Comparison of ENCODE assay signal across 1 fruit fly cellular context in the genomic region with DNA sequence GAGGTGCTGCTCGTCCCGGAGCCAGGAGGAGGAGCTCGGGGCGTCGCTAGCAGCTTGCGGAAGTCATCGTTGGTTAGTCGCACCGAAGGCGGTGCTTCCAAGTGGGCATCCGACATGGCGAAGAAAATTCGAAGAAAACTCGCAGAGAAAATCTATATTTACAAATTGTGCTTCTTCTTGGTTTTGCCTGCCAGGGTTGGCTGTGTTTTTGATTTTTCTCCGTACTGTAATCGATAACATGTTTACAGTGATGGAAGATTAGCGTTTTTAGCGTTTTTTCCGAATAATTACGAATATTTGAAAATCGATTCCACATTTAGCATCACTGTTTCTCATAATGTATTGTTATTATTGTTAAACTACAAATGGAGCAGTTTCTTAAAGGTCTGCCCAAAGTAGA.
TF ChIP-seq lines count a peak whose summit lies in the region.

A gene (minus strand): TSS at position 205 of the 400 bp plus-strand sequence.
A gene (plus strand): TSS at position 310 of the 400 bp plus-strand sequence.

TF ChIP-seq in whole organism, embryonic, 481 proteins besides CTCF, POLR2A, EP300 and RAD21 (continued from another document):
- TF ChIP-seq CG4617 (GFP tag; optimal IDR thresholded peaks at IDR 0.05; lab: Kevin White, UChicago; ENCODE audit: borderline replicate concordance) (peak; percentile 94), CG2712 (tag; optimal IDR thresholded peaks at IDR 0.05; lab: Kevin White, UChicago) (peak; percentile 54), Sry-β (GFP tag; optimal IDR thresholded peaks at IDR 0.05; lab: Kevin White, UChicago) (peak; percentile 99), MBD-R2 (GFP tag; IDR thresholded peaks at IDR 0.05; lab: Robert Waterston, UW) (peak; percentile 98), CG8290 (GFP tag; optimal IDR thresholded peaks at IDR 0.05; lab: Kevin White, UChicago) (no peak), CG8290 (tag; optimal IDR thresholded peaks at IDR 0.05; lab: Kevin White, UChicago) (peak in 1 of 2 experiments; percentile 80), az2 (GFP tag; optimal IDR thresholded peaks at IDR 0.05; lab: Kevin White, UChicago) (peak; percentile 1), CG15601 (tag; optimal IDR thresholded peaks at IDR 0.05; lab: Kevin White, UChicago) (peak; percentile 39), CG11560 (tag; IDR thresholded peaks at IDR 0.05; lab: Robert Waterston, UW) (no peak), prd (optimal IDR thresholded peaks at IDR 0.05; lab: Kevin White, UChicago) (no peak), prd (GFP tag; IDR thresholded peaks at IDR 0.05; lab: Robert Waterston, UW) (peak; percentile 46; the same call in 1 of the 3 replicates), CG10654 (GFP tag; optimal IDR thresholded peaks at IDR 0.05; lab: Kevin White, UChicago) (peak; percentile 7), CG13624 (GFP tag; optimal IDR thresholded peaks at IDR 0.05; lab: Kevin White, UChicago) (peak; percentile 52), jing (GFP tag; optimal IDR thresholded peaks at IDR 0.05; lab: Kevin White, UChicago) (no peak), bbx (GFP tag; IDR thresholded peaks at IDR 0.05; lab: Robert Waterston, UW; ENCODE audit: partially characterized antibody) (peak; percentile 30; the same call in 1 of the 2 replicates), fu2 (GFP tag; optimal IDR thresholded peaks at IDR 0.05; lab: Kevin White, UChicago) (peak; percentile 29), tx (GFP tag; optimal IDR thresholded peaks at IDR 0.05; lab: Kevin White, UChicago) (peak; percentile 38), CG9215 (GFP tag; IDR thresholded peaks at IDR 0.05; lab: Robert Waterston, UW) (peak; percentile 36; the same call in 1 of the 2 replicates), nmo (GFP tag; optimal IDR thresholded peaks at IDR 0.05; lab: Kevin White, UChicago) (peak; percentile 51), Fer1 (GFP tag; optimal IDR thresholded peaks at IDR 0.05; lab: Kevin White, UChicago) (peak; percentile 65), CG1529 (GFP tag; optimal IDR thresholded peaks at IDR 0.05; lab: Kevin White, UChicago) (no peak), Trl (optimal IDR thresholded peaks at IDR 0.05; lab: Kevin White, UChicago) (no peak), Trl (GFP tag; optimal IDR thresholded peaks at IDR 0.05; lab: Kevin White, UChicago) (peak; percentile 32), bowl (GFP tag; IDR thresholded peaks at IDR 0.05; lab: Robert Waterston, UW) (no peak), pho (GFP tag; optimal IDR thresholded peaks at IDR 0.05; lab: Kevin White, UChicago) (peak; percentile 60), Dbx (GFP tag; IDR thresholded peaks at IDR 0.05; lab: Robert Waterston, UW) (peak; percentile 28; the same call in 1 of the 3 replicates), CG14860 (GFP tag; IDR thresholded peaks at IDR 0.05; lab: Robert Waterston, UW; ENCODE audit: partially characterized antibody) (peak; percentile 34; the same call in 1 of the 3 replicates), CG4424 (GFP tag; optimal IDR thresholded peaks at IDR 0.05; lab: Kevin White, UChicago) (peak; percentile 36), shn (GFP tag; optimal IDR thresholded peaks at IDR 0.05; lab: Kevin White, UChicago) (peak; percentile 60), Ets97D (GFP tag; optimal IDR thresholded peaks at IDR 0.05; lab: Kevin White, UChicago) (peak; percentile 3), C15 (GFP tag; IDR thresholded peaks at IDR 0.05; lab: Robert Waterston, UW) (no peak), CoRest (tag; optimal IDR thresholded peaks at IDR 0.05; lab: Kevin White, UChicago) (peak; percentile 39), scrt (GFP tag; optimal IDR thresholded peaks at IDR 0.05; lab: Kevin White, UChicago) (no peak), sens (GFP tag; lab: Kevin White, UChicago) (peak; percentile 69), CG18262 (tag; optimal IDR thresholded peaks at IDR 0.05; lab: Kevin White, UChicago) (peak; percentile 29), CG15514 (GFP tag; optimal IDR thresholded peaks at IDR 0.05; lab: Kevin White, UChicago) (peak; percentile 67), Ada2b (GFP tag; IDR thresholded peaks at IDR 0.05; lab: Robert Waterston, UW) (peak; percentile 7; the same call in 1 of the 2 replicates), Bgb (GFP tag; IDR thresholded peaks at IDR 0.05; lab: Robert Waterston, UW; ENCODE audit: partially characterized antibody) (peak; percentile 58), so (GFP tag; IDR thresholded peaks at IDR 0.05; lab: Robert Waterston, UW) (peak; percentile 39; the same call in 1 of the 3 replicates), CG1602 (GFP tag; optimal IDR thresholded peaks at IDR 0.05; lab: Kevin White, UChicago) (peak; percentile 19), ftz-f1 (GFP tag; optimal IDR thresholded peaks at IDR 0.05; lab: Kevin White, UChicago) (peak; percentile 6), CG15696 (tag; optimal IDR thresholded peaks at IDR 0.05; lab: Kevin White, UChicago) (peak; percentile 34), PHDP (tag; optimal IDR thresholded peaks at IDR 0.05; lab: Kevin White, UChicago) (peak; percentile 47), CrebB (tag; optimal IDR thresholded peaks at IDR 0.05; lab: Kevin White, UChicago) (peak; percentile 5), gsb (GFP tag; IDR thresholded peaks at IDR 0.05; lab: Robert Waterston, UW) (no peak), lola (GFP tag; optimal IDR thresholded peaks at IDR 0.05; lab: Kevin White, UChicago) (peak in 1 of 3 experiments; percentile 40), CG9932 (GFP tag; IDR thresholded peaks at IDR 0.05; lab: Robert Waterston, UW) (peak; percentile 84), pzg (GFP tag; optimal IDR thresholded peaks at IDR 0.05; lab: Kevin White, UChicago) (peak; percentile 73), knrl (GFP tag; IDR thresholded peaks at IDR 0.05; lab: Robert Waterston, UW; ENCODE audit: partially characterized antibody) (peak; percentile 34; the same call in 1 of the 3 replicates), lilli (GFP tag; optimal IDR thresholded peaks at IDR 0.05; lab: Kevin White, UChicago) (peak; percentile 67), D19A (tag; optimal IDR thresholded peaks at IDR 0.05; lab: Kevin White, UChicago) (no peak), dmrt11E (tag; optimal IDR thresholded peaks at IDR 0.05; lab: Kevin White, UChicago) (peak; percentile 23), CG30403 (GFP tag; optimal IDR thresholded peaks at IDR 0.05; lab: Kevin White, UChicago) (peak; percentile 62), HLH3B (GFP tag; IDR thresholded peaks at IDR 0.05; lab: Robert Waterston, UW) (no peak), jumu (GFP tag; optimal IDR thresholded peaks at IDR 0.05; lab: Kevin White, UChicago) (peak; percentile 54), CG4282 (GFP tag; optimal IDR thresholded peaks at IDR 0.05; lab: Kevin White, UChicago) (peak; percentile 5), Nf-YC (tag; optimal IDR thresholded peaks at IDR 0.05; lab: Kevin White, UChicago) (peak; percentile 38), ind (GFP tag; optimal IDR thresholded peaks at IDR 0.05; lab: Kevin White, UChicago) (peak; percentile 26), Ssrp (tag; optimal IDR thresholded peaks at IDR 0.05; lab: Kevin White, UChicago) (peak; percentile 16), Scr (GFP tag; IDR thresholded peaks at IDR 0.05; lab: Robert Waterston, UW; ENCODE audit: partially characterized antibody) (peak; percentile 55), CG34376 (GFP tag; optimal IDR thresholded peaks at IDR 0.05; lab: Kevin White, UChicago) (peak; percentile 60), CG17802 (tag; optimal IDR thresholded peaks at IDR 0.05; lab: Kevin White, UChicago) (no peak), CG15269 (tag; optimal IDR thresholded peaks at IDR 0.05; lab: Kevin White, UChicago) (no peak), YL-1 (GFP tag; optimal IDR thresholded peaks at IDR 0.05; lab: Kevin White, UChicago) (peak; percentile 90), CG14014 (GFP tag; IDR thresholded peaks at IDR 0.05; lab: Robert Waterston, UW) (peak; percentile 42; the same call in 1 of the 2 replicates), vvl (GFP tag; IDR thresholded peaks at IDR 0.05; lab: Robert Waterston, UW) (peak; percentile 52), pan (optimal IDR thresholded peaks at IDR 0.05; lab: Kevin White, UChicago) (no peak), pan (GFP tag; optimal IDR thresholded peaks at IDR 0.05 in 1 of 2, IDR thresholded peaks at IDR 0.05 in 1 of 2) (peak in 1 of 2 experiments; percentile 22), Opbp (GFP tag; IDR thresholded peaks at IDR 0.05; lab: Robert Waterston, UW; ENCODE audit: partially characterized antibody) (peak; percentile 40; the same call in 1 of the 3 replicates), CG17328 (GFP tag; IDR thresholded peaks at IDR 0.05; lab: Robert Waterston, UW) (no peak), CG18011 (GFP tag; optimal IDR thresholded peaks at IDR 0.05; lab: Kevin White, UChicago) (peak; percentile 40), dysf (GFP tag; IDR thresholded peaks at IDR 0.05; lab: Robert Waterston, UW) (peak; percentile 55; the same call in 2 of the 3 replicates), CG17361 (GFP tag; IDR thresholded peaks at IDR 0.05; lab: Robert Waterston, UW) (no peak), CG6791 (GFP tag; IDR thresholded peaks at IDR 0.05; lab: Robert Waterston, UW; ENCODE audit: partially characterized antibody) (peak; percentile 43; the same call in 2 of the 3 replicates), HLH4C (GFP tag; IDR thresholded peaks at IDR 0.05; lab: Robert Waterston, UW; ENCODE audit: partially characterized antibody) (peak; percentile 52; the same call in 1 of the 3 replicates), al (GFP tag; IDR thresholded peaks at IDR 0.05; lab: Robert Waterston, UW) (0 out of 2 replicates have a peak, but pooled peaks have one; percentile 34), CG9609 (GFP tag; optimal IDR thresholded peaks at IDR 0.05; lab: Kevin White, UChicago) (peak; percentile 56), dm (GFP tag; optimal IDR thresholded peaks at IDR 0.05; lab: Kevin White, UChicago) (peak; percentile 54), CG9817 (tag; optimal IDR thresholded peaks at IDR 0.05; lab: Kevin White, UChicago) (peak; percentile 32), CG7556 (GFP tag; optimal IDR thresholded peaks at IDR 0.05; lab: Kevin White, UChicago) (peak; percentile 27), Mad (GFP tag; optimal IDR thresholded peaks at IDR 0.05; lab: Kevin White, UChicago) (peak; percentile 6), odd (GFP tag; optimal IDR thresholded peaks at IDR 0.05; lab: Kevin White, UChicago) (no peak), zen (tag; optimal IDR thresholded peaks at IDR 0.05; lab: Kevin White, UChicago) (peak; percentile 66), Aef1 (GFP tag; IDR thresholded peaks at IDR 0.05; lab: Robert Waterston, UW) (peak; percentile 38; the same call in 1 of the 3 replicates), CG2116 (GFP tag; optimal IDR thresholded peaks at IDR 0.05; lab: Kevin White, UChicago) (peak; percentile 93), Meics (GFP tag; optimal IDR thresholded peaks at IDR 0.05; lab: Kevin White, UChicago) (peak; percentile 48), CG8944 (GFP tag; optimal IDR thresholded peaks at IDR 0.05; lab: Kevin White, UChicago) (peak; percentile 43), row (GFP tag; IDR thresholded peaks at IDR 0.05; lab: Robert Waterston, UW) (peak; percentile 87), HmgD (GFP tag; optimal IDR thresholded peaks at IDR 0.05; lab: Kevin White, UChicago) (peak; percentile 9), usp (GFP tag; optimal IDR thresholded peaks at IDR 0.05; lab: Kevin White, UChicago) (no peak), Usf (GFP tag; optimal IDR thresholded peaks at IDR 0.05; lab: Kevin White, UChicago) (no peak), Xrp1 (GFP tag; IDR thresholded peaks at IDR 0.05; lab: Robert Waterston, UW) (no peak), Chrac-16 (GFP tag; optimal IDR thresholded peaks at IDR 0.05; lab: Kevin White, UChicago) (peak; percentile 1), CG9876 (GFP tag; optimal IDR thresholded peaks at IDR 0.05; lab: Kevin White, UChicago) (no peak), CG3281 (GFP tag; optimal IDR thresholded peaks at IDR 0.05; lab: Kevin White, UChicago) (peak; percentile 83), CG3163 (GFP tag; optimal IDR thresholded peaks at IDR 0.05; lab: Kevin White, UChicago) (peak; percentile 1), B-H1 (GFP tag; IDR thresholded peaks at IDR 0.05; lab: Robert Waterston, UW) (no peak), CG2120 (GFP tag; optimal IDR thresholded peaks at IDR 0.05; lab: Kevin White, UChicago) (peak; percentile 81), hkb (optimal IDR thresholded peaks at IDR 0.05; lab: Kevin White, UChicago) (no peak), hkb (GFP tag; IDR thresholded peaks at IDR 0.05; lab: Robert Waterston, UW) (0 out of 2 replicates have a peak, but pooled peaks have one; percentile 14), twi (tag; optimal IDR thresholded peaks at IDR 0.05; lab: Kevin White, UChicago) (peak; percentile 36), CG10543 (GFP tag; optimal IDR thresholded peaks at IDR 0.05; lab: Kevin White, UChicago) (peak; percentile 8), jigr1 (GFP tag; IDR thresholded peaks at IDR 0.05; lab: Robert Waterston, UW) (no peak), ttk (GFP tag; IDR thresholded peaks at IDR 0.05; lab: Robert Waterston, UW) (no peak), gro (GFP tag; optimal IDR thresholded peaks at IDR 0.05; lab: Kevin White, UChicago) (peak; percentile 84), mam (GFP tag; optimal IDR thresholded peaks at IDR 0.05; lab: Kevin White, UChicago) (peak; percentile 54), psq (GFP tag; optimal IDR thresholded peaks at IDR 0.05; lab: Kevin White, UChicago) (peak; percentile 16), CG10979 (tag; optimal IDR thresholded peaks at IDR 0.05; lab: Kevin White, UChicago) (peak; percentile 29), chn (GFP tag; optimal IDR thresholded peaks at IDR 0.05; lab: Kevin White, UChicago) (peak; percentile 39)
